Worm (Caenorhabditis elegans) whole organism, young adult: Measurements from ENCODE around the gene W02H5.2.
A peak's percentile ranks its signal among the peaks of the same experiment; 100 is the strongest.

Source experiments
- B0019.2 ChIP-seq: fragments of 200-800 bp; sonication (Bioruptor generic); conservative IDR thresholded peaks from 2 replicates; pipeline ENCODE4 v1.3.6; 2022; ENCODE audit warnings: missing genetic modification reagents, missing genetic modification characterization, missing compliant biosample characterization
- B0261.1 ChIP-seq: sonication (generic microtip); optimal IDR thresholded peaks from 2 replicates; lab custom pipeline; 2016; ENCODE audit warnings: mild to moderate bottlenecking, missing genetic modification characterization, moderate library complexity, missing compliant biosample characterization
- C17E4.6 ChIP-seq: fragments of 200-800 bp; sonication (Bioruptor generic); IDR thresholded peaks from 2 replicates; pipeline ENCODE4 v1.3.6; 2022; ENCODE audit warnings: missing genetic modification reagents, missing genetic modification characterization, missing compliant biosample characterization
- D2030.7 ChIP-seq: fragments of 200-800 bp; sonication (Bioruptor generic); IDR thresholded peaks from 2 replicates; pipeline ENCODE4 v1.3.6; 2022; ENCODE audit warnings: missing genetic modification reagents, missing genetic modification characterization, missing compliant biosample characterization
- F33H1.4 ChIP-seq: fragments of 200-800 bp; sonication (Bioruptor generic); IDR thresholded peaks from 2 replicates; pipeline ENCODE4 v1.3.6; 2022; ENCODE audit warnings: missing genetic modification reagents, missing genetic modification characterization, missing compliant biosample characterization
- F37B4.10 ChIP-seq: fragments of 200-800 bp; sonication (Bioruptor generic); IDR thresholded peaks from 2 replicates; pipeline ENCODE4 v1.3.6; 2022; ENCODE audit warnings: missing genetic modification characterization, missing compliant biosample characterization
- F57C9.4 ChIP-seq: sonication (generic microtip); optimal IDR thresholded peaks from 2 replicates; lab custom pipeline; 2017; ENCODE audit warnings: mild to moderate bottlenecking, missing genetic modification characterization, missing compliant biosample characterization
- Y67H2A.10 ChIP-seq: fragments of 200-800 bp; sonication (Bioruptor generic); conservative IDR thresholded peaks from 2 replicates; pipeline ENCODE4 v1.3.6; 2022; ENCODE audit warnings: missing genetic modification reagents, missing genetic modification characterization, missing compliant biosample characterization
- aptf-2 ChIP-seq: fragments of 200-800 bp; sonication (Bioruptor generic); conservative IDR thresholded peaks from 2 replicates; pipeline ENCODE4 v1.3.6; 2022; ENCODE audit warnings: missing genetic modification reagents, missing genetic modification characterization, missing compliant biosample characterization
- aptf-3 ChIP-seq: fragments of 200-800 bp; sonication (Bioruptor generic); IDR thresholded peaks from 2 replicates; pipeline ENCODE4 v1.3.6; 2022; ENCODE audit warnings: missing genetic modification characterization, missing compliant biosample characterization
- athp-1 ChIP-seq: sonication (generic microtip); optimal IDR thresholded peaks from 2 replicates; lab custom pipeline; 2017; ENCODE audit warnings: mild to moderate bottlenecking, missing genetic modification characterization, missing compliant biosample characterization
- attf-6 ChIP-seq: fragments of 200-800 bp; sonication (Bioruptor generic); IDR thresholded peaks from 2 replicates; pipeline ENCODE4 v1.3.6; 2022; ENCODE audit warnings: missing genetic modification reagents, missing genetic modification characterization, missing compliant biosample characterization
- ccch-3 ChIP-seq: fragments of 200-800 bp; sonication (Bioruptor generic); optimal IDR thresholded peaks from 2 replicates; lab custom pipeline; 2018; ENCODE audit warnings: mild to moderate bottlenecking, missing genetic modification characterization, missing compliant biosample characterization
- ceh-79 ChIP-seq: sonication (generic microtip); optimal IDR thresholded peaks from 2 replicates; lab custom pipeline; 2017; ENCODE audit warnings: mild to moderate bottlenecking, missing genetic modification characterization, missing compliant biosample characterization
- die-1 ChIP-seq: sonication (generic microtip); optimal IDR thresholded peaks from 2 replicates; lab custom pipeline; 2016; ENCODE audit warnings: missing genotype, mild to moderate bottlenecking, missing genetic modification characterization, missing compliant biosample characterization
- dox-1 ChIP-seq: fragments of 200-800 bp; sonication (Bioruptor generic); IDR thresholded peaks from 2 replicates; pipeline ENCODE4 v1.3.6; 2022; ENCODE audit warnings: missing genetic modification reagents, missing genetic modification characterization, missing compliant biosample characterization
- efl-1 ChIP-seq: fragments of 150-350 bp; optimal IDR thresholded peaks from 2 replicates; lab custom pipeline; 2014; ENCODE audit warnings: missing biosample characterization, missing genetic modification reagents, missing genetic modification characterization
- egl-18 ChIP-seq: fragments of 200-800 bp; sonication (Bioruptor generic); IDR thresholded peaks from 2 replicates; pipeline ENCODE4 v1.3.6; 2022; ENCODE audit warnings: missing genetic modification reagents, missing genetic modification characterization, missing compliant biosample characterization
- ekl-4 ChIP-seq: fragments of 200-800 bp; sonication (Bioruptor generic); IDR thresholded peaks from 2 replicates; pipeline ENCODE4 v1.3.6; 2022; ENCODE audit warnings: missing genetic modification reagents, missing genetic modification characterization, missing compliant biosample characterization
- gei-17 ChIP-seq: fragments of 200-800 bp; sonication (Bioruptor generic); optimal IDR thresholded peaks from 2 replicates; lab custom pipeline; 2018; ENCODE audit warnings: mild to moderate bottlenecking, missing genetic modification characterization, missing compliant biosample characterization
- hrde-1 ChIP-seq: sonication (generic microtip); optimal IDR thresholded peaks from 2 replicates; lab custom pipeline; 2016; ENCODE audit warnings: missing genetic modification characterization, mild to moderate bottlenecking, missing compliant biosample characterization, moderate library complexity, missing genotype, missing genetic modification reagents, borderline replicate concordance
- let-607 ChIP-seq, 2 experiments: fragments of 200-800 bp in 1 of 2; sonication (Bioruptor generic) in 1 of 2; sonication (generic microtip) in 1 of 2; optimal IDR thresholded peaks; 2 replicates each; lab custom pipeline; 2016 to 2018; ENCODE audit warnings: mild to moderate bottlenecking in 2 of 2, missing compliant biosample characterization in 2 of 2, missing genetic modification characterization in 2 of 2, moderate library complexity in 2 of 2, missing genotype in 1 of 2
- lin-26 ChIP-seq: fragments of 200-800 bp; sonication (Bioruptor generic); IDR thresholded peaks from 2 replicates; pipeline ENCODE4 v1.3.6; 2022; ENCODE audit warnings: missing genetic modification reagents, missing genetic modification characterization, missing compliant biosample characterization
- lin-40 ChIP-seq: sonication (generic microtip); optimal IDR thresholded peaks from 2 replicates; lab custom pipeline; 2016; ENCODE audit warnings: missing genetic modification characterization, mild to moderate bottlenecking, missing compliant biosample characterization, missing genotype, missing genetic modification reagents
- lin-54 ChIP-seq: fragments of 200-800 bp; sonication (Bioruptor generic); optimal IDR thresholded peaks from 2 replicates; lab custom pipeline; 2018; ENCODE audit warnings: mild to moderate bottlenecking, missing genetic modification characterization, missing compliant biosample characterization
- madf-10 ChIP-seq: sonication (generic microtip); optimal IDR thresholded peaks from 2 replicates; lab custom pipeline; 2016; ENCODE audit warnings: mild to moderate bottlenecking, missing genetic modification characterization, missing compliant biosample characterization
- madf-8 ChIP-seq: fragments of 200-800 bp; sonication (Bioruptor generic); conservative IDR thresholded peaks from 2 replicates; pipeline ENCODE4 v1.3.6; 2022; ENCODE audit warnings: missing genetic modification reagents, missing genetic modification characterization, missing compliant biosample characterization
- nfya-2 ChIP-seq: fragments of 200-800 bp; sonication (Bioruptor generic); IDR thresholded peaks from 2 replicates; pipeline ENCODE4 v1.3.6; 2022; ENCODE audit warnings: missing genetic modification reagents, missing genetic modification characterization, missing compliant biosample characterization
- nhr-27 ChIP-seq: fragments of 200-800 bp; sonication (Bioruptor generic); optimal IDR thresholded peaks from 2 replicates; lab custom pipeline; 2018; ENCODE audit warnings: mild to moderate bottlenecking, missing genetic modification characterization, moderate library complexity, missing compliant biosample characterization
- rec-8 ChIP-seq, 2 experiments: sonication (generic microtip); optimal IDR thresholded peaks; 2 replicates each; lab custom pipeline; 2016; ENCODE audit warnings: mild to moderate bottlenecking in 2 of 2, missing genetic modification characterization in 2 of 2, missing genetic modification reagents in 2 of 2, missing genotype in 2 of 2, missing biosample characterization in 1 of 2, missing compliant biosample characterization in 1 of 2, moderate library complexity in 1 of 2
- snpc-3.4 ChIP-seq: sonication (generic microtip); optimal IDR thresholded peaks from 2 replicates; lab custom pipeline; 2017; ENCODE audit warnings: missing genetic modification characterization, mild to moderate bottlenecking, missing compliant biosample characterization, antibody characterized with exemption, moderate library complexity, missing genotype, missing genetic modification reagents
- snpc-4 ChIP-seq, 5 experiments: fragments of 150-350 bp in 1 of 5; sonication (generic microtip) in 4 of 5; optimal IDR thresholded peaks; 2 replicates each; lab custom pipeline; 2014 to 2018; ENCODE audit warnings: missing genetic modification characterization in 5 of 5, missing biosample characterization in 3 of 5, antibody characterized with exemption in 2 of 5, mild to moderate bottlenecking in 2 of 5, missing compliant biosample characterization in 2 of 5, missing genotype in 2 of 5, moderate library complexity in 2 of 5, missing genetic modification reagents in 1 of 5
- sptf-2 ChIP-seq: fragments of 200-800 bp; sonication (Bioruptor generic); optimal IDR thresholded peaks from 2 replicates; lab custom pipeline; 2018; ENCODE audit warnings: mild to moderate bottlenecking, missing genetic modification characterization, missing compliant biosample characterization
- xnd-1 ChIP-seq: sonication (generic microtip); optimal IDR thresholded peaks from 2 replicates; lab custom pipeline; 2016; ENCODE audit warnings: missing genotype, missing genetic modification reagents, missing genetic modification characterization, missing compliant biosample characterization
- zim-3 ChIP-seq: sonication (generic microtip); optimal IDR thresholded peaks from 2 replicates; lab custom pipeline; 2017; ENCODE audit warnings: mild to moderate bottlenecking, missing genetic modification characterization, moderate library complexity, missing compliant biosample characterization
- ztf-18 ChIP-seq: sonication (generic microtip); optimal IDR thresholded peaks from 2 replicates; lab custom pipeline; 2016; ENCODE audit warnings: missing genotype, mild to moderate bottlenecking, missing genetic modification characterization, missing compliant biosample characterization
- ztf-22 ChIP-seq: fragments of 200-800 bp; sonication (Bioruptor generic); optimal IDR thresholded peaks from 2 replicates; lab custom pipeline; 2018; ENCODE audit warnings: mild to moderate bottlenecking, missing genetic modification characterization, moderate library complexity, missing compliant biosample characterization
- ztf-3 ChIP-seq: fragments of 200-800 bp; sonication (Bioruptor generic); optimal IDR thresholded peaks from 2 replicates; lab custom pipeline; 2018; ENCODE audit warnings: mild to moderate bottlenecking, missing genetic modification characterization, missing compliant biosample characterization
- ztf-6 ChIP-seq: fragments of 200-800 bp; sonication (Bioruptor generic); IDR thresholded peaks from 2 replicates; pipeline ENCODE4 v1.3.6; 2022; ENCODE audit warnings: missing genetic modification reagents, missing genetic modification characterization, missing compliant biosample characterization

W02H5.2 gene

ce11 chrV:2664525-2665053 lies 25.5 kb downstream of the W02H5.2 start, which contains the start of gene ndx-2 (continued):
- TF ChIP-seq ztf-6 (GFP tag; lab: Robert Waterston, UW) (no peak), sptf-2 (peak; percentile 86), egl-18 (GFP tag; lab: Robert Waterston, UW) (no peak), B0019.2 (GFP tag; lab: Robert Waterston, UW) (no peak), ekl-4 (GFP tag; lab: Robert Waterston, UW) (peak; percentile 59; the same call in 1 of the 2 replicates), F57C9.4 (tag; lab: Kevin White, UChicago) (no peak), C17E4.6 (GFP tag; lab: Robert Waterston, UW) (no peak), F33H1.4 (peak; percentile 45), ztf-3 (no peak), snpc-3.4 (tag; lab: Kevin White, UChicago) (peak; percentile 43), hrde-1 (tag; lab: Kevin White, UChicago) (peak; percentile 3), dox-1 (GFP tag; lab: Robert Waterston, UW) (peak; percentile 78), lin-26 (GFP tag; lab: Robert Waterston, UW) (peak; percentile 98), let-607 (tag; optimal IDR thresholded peaks at IDR 0.05; lab: Kevin White, UChicago) (no peak), xnd-1 (tag; lab: Kevin White, UChicago) (no peak), lin-54 (GFP tag; lab: Kevin White, UChicago) (peak; percentile 58), snpc-4 (GFP tag; optimal IDR thresholded peaks at IDR 0.05; lab: Kevin White, UChicago) (peak; percentile 28), snpc-4 (tag; optimal IDR thresholded peaks at IDR 0.05; lab: Kevin White, UChicago) (peak in 3 of 4 experiments; percentile 12 to 55 (median 23)), zim-3 (tag; lab: Kevin White, UChicago) (no peak), nhr-27 (no peak), efl-1 (GFP tag; lab: Kevin White, UChicago) (peak; percentile 33), madf-8 (GFP tag; lab: Robert Waterston, UW) (no peak), F37B4.10 (GFP tag; lab: Robert Waterston, UW) (no peak), gei-17 (GFP tag; lab: Kevin White, UChicago) (no peak), B0261.1 (tag; lab: Kevin White, UChicago) (peak; percentile 76), ztf-18 (peak; percentile 73), rec-8 (tag; optimal IDR thresholded peaks at IDR 0.05; lab: Kevin White, UChicago) (peak in 1 of 2 experiments; percentile 69), aptf-3 (GFP tag; lab: Robert Waterston, UW) (peak; percentile 67; the same call in 1 of the 2 replicates), Y67H2A.10 (GFP tag; lab: Robert Waterston, UW) (no peak), attf-6 (GFP tag; lab: Robert Waterston, UW) (peak; percentile 60; the same call in 1 of the 2 replicates), D2030.7 (GFP tag; lab: Robert Waterston, UW) (peak; percentile 57; the same call in 1 of the 2 replicates), ccch-3 (GFP tag; lab: Kevin White, UChicago) (no peak), lin-40 (tag; lab: Kevin White, UChicago) (no peak), ceh-79 (no peak), aptf-2 (GFP tag; lab: Robert Waterston, UW) (no peak), ztf-22 (peak; percentile 35), athp-1 (tag; lab: Kevin White, UChicago) (peak; percentile 72), nfya-2 (GFP tag; lab: Robert Waterston, UW) (no peak), die-1 (tag; lab: Kevin White, UChicago) (peak; percentile 79), madf-10 (tag; lab: Kevin White, UChicago) (peak; percentile 21)
